Fruit fly (Drosophila melanogaster): ENCODE data around the gene CG11698.

Gene CG11698

dm6 chr3R:8290940-8291339, 21.0 kb upstream of the CG11698 start, which contains the start of gene CG31464:
Gene CG31464, plus strand, starts transcription at chr3R:8291240.
- no peak for TF ChIP-seq Ets98B (GFP tag; IDR thresholded peaks at IDR 0.05)

DNA sequence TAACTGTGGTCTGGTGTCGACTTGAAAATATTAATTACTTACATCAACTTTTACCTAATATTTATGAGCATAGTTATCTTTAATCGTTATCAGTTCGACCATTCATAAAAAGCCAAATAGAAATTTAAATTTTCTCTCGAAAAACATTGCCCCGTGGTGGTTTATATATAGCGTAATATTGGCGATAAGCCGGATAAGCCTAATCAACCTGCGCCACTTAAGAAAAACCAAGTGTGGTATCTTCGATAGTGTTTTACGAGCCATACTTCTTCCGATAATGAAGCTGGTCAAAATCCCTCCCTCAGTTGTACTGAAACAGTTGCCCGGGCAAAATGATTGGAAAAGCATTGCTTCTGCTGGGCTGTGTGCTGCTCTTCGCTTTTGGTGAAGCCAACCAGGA, 20.0 kb upstream of the CG11698 start, which contains the start of gene CG31463:
Gene CG31463, plus strand, starts transcription at position 302 of the 400 bp plus-strand sequence.
- no peak for TF ChIP-seq CG10348 (GFP tag; IDR thresholded peaks at IDR 0.05)
- TF ChIP-seq EcR (GFP tag; optimal IDR thresholded peaks at IDR 0.05): no peak
- no peak for TF ChIP-seq CG34367 (tag; optimal IDR thresholded peaks at IDR 0.05)
- TF ChIP-seq CG4496 (GFP tag; IDR thresholded peaks at IDR 0.05): no peak
- TF ChIP-seq CG15710 (tag; optimal IDR thresholded peaks at IDR 0.05): no peak
- TF ChIP-seq D1 (tag; optimal IDR thresholded peaks at IDR 0.05): no peak

dm6 chr3R:8300928-8301752, 10.8 kb upstream of the CG11698 start, which contains the start of the genes CG9626 and mRpL1:
Gene CG9626, minus strand, starts transcription at chr3R:8300978.
Gene mRpL1, plus strand, starts transcription at chr3R:8301440.
- TF ChIP-seq D1 (tag; optimal IDR thresholded peaks at IDR 0.05): no peak
- no peak for TF ChIP-seq Snoo (tag; optimal IDR thresholded peaks at IDR 0.05)
- no peak for TF ChIP-seq Ets98B (GFP tag; IDR thresholded peaks at IDR 0.05)
- no peak for TF ChIP-seq CG15710 (tag; optimal IDR thresholded peaks at IDR 0.05)
- no peak for TF ChIP-seq CG9948 (tag; optimal IDR thresholded peaks at IDR 0.05)
- peak; percentile 53; the same call in 2 of the 3 replicates for TF ChIP-seq CG4496 (GFP tag; IDR thresholded peaks at IDR 0.05)
- no peak for TF ChIP-seq fd96Ca (GFP tag; IDR thresholded peaks at IDR 0.05)

DNA sequence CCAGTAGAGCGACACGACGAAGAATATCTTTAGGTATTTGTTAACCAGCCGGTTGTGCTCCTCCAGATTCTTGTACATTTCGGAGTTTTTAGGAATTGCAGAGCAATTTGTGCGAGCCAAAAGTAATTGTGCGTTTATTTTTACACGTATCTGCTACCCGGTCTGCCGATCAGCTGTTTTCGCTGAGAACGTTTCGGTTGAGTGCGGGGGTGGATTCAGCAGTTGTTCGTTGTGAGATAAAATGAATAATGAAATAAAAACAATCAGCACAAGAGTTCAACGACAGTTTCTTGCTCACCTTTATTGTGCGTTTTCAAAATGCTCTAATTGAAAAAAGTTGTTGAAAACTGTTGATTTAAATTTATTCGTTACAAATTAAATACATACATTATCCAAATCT, 8.1 kb upstream of the CG11698 start, which contains the start of gene nac:
Gene nac, minus strand, starts transcription at position 176 of the 400 bp plus-strand sequence.
- TF ChIP-seq rn (GFP tag; IDR thresholded peaks at IDR 0.05): no peak
- no peak for TF ChIP-seq CG9948 (tag; optimal IDR thresholded peaks at IDR 0.05)
- TF ChIP-seq CG32121 (GFP tag; IDR thresholded peaks at IDR 0.05): peak; percentile 32; the same call in 1 of the 2 replicates
- TF ChIP-seq CG8159 (tag; optimal IDR thresholded peaks at IDR 0.05): no peak
- peak; percentile 7; the same call in 1 of the 2 replicates for TF ChIP-seq Ets98B (GFP tag; IDR thresholded peaks at IDR 0.05)
- no peak for TF ChIP-seq Pif1A (GFP tag; optimal IDR thresholded peaks at IDR 0.05)
- no peak for TF ChIP-seq CG17806 (tag; optimal IDR thresholded peaks at IDR 0.05)
- TF ChIP-seq D1 (tag; optimal IDR thresholded peaks at IDR 0.05): peak; percentile 37
- peak; percentile 25 for TF ChIP-seq EcR (GFP tag; optimal IDR thresholded peaks at IDR 0.05)
- no peak for TF ChIP-seq CG34367 (tag; optimal IDR thresholded peaks at IDR 0.05)

- TF ChIP-seq CG32121 (GFP tag; IDR thresholded peaks at IDR 0.05): 0 out of 2 replicates have a peak, but pooled peaks have one; percentile 11
- TF ChIP-seq Pif1A (GFP tag; optimal IDR thresholded peaks at IDR 0.05): no peak
- no peak for TF ChIP-seq CG4496 (GFP tag; IDR thresholded peaks at IDR 0.05)
- TF ChIP-seq Ets98B (GFP tag; IDR thresholded peaks at IDR 0.05): no peak
Measured at dm6 chr3R:8305110-8305509, 6.9 kb upstream of the CG11698 start, which contains the start of gene Sgt1. Gene Sgt1, minus strand, starts transcription at chr3R:8305274.

DNA sequence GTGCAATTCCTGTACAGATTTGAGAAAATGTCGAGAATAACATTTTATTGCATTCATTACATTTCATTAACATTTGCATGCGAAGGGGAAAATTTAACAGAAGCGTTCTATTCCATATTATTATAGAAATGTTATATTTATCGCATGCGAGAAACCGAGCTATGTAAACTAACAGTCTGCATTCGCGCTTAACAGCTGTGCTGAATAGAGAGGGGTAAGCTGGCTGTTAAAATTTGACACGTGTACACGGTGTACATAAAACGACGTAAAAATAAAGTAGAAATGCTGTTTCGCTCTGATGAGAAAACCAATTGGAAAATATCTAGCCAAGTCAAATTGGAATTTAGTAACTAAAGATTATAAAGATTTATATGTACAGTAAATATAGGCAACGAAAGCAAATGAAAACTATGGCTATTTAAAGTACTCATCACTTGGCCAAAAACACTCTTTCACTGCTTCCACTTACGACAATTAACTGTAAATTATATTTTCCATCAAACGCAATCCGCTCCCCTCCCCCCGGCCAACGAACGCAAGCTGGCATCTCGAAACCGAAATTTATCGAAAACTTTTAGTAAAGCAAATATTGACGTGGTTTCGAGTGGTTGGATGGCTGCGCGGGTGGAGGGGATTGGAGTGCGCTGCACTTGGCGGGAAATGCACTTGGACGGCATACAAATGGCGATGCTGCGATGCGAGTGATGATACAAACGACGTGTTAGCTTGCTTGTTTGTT, 5.6 kb upstream of the CG11698 start:
- TF ChIP-seq CG17806 (tag; optimal IDR thresholded peaks at IDR 0.05): no peak
- TF ChIP-seq D1 (tag; optimal IDR thresholded peaks at IDR 0.05): no peak
- TF ChIP-seq CG34367 (tag; optimal IDR thresholded peaks at IDR 0.05): no peak
- no peak for TF ChIP-seq Ets98B (GFP tag; IDR thresholded peaks at IDR 0.05)
- TF ChIP-seq Pif1B (GFP tag; optimal IDR thresholded peaks at IDR 0.05): no peak

dm6 chr3R:8306927-8307261, 5.1 kb upstream of the CG11698 start:
- TF ChIP-seq Snoo (tag; optimal IDR thresholded peaks at IDR 0.05) (no peak), Ets98B (GFP tag; IDR thresholded peaks at IDR 0.05) (no peak), CG32121 (GFP tag; IDR thresholded peaks at IDR 0.05) (no peak), CG4496 (GFP tag; IDR thresholded peaks at IDR 0.05) (no peak), CG8159 (tag; optimal IDR thresholded peaks at IDR 0.05) (no peak), CG14655 (GFP tag; optimal IDR thresholded peaks at IDR 0.05) (no peak), Pif1A (GFP tag; optimal IDR thresholded peaks at IDR 0.05) (no peak), CG9948 (tag; optimal IDR thresholded peaks at IDR 0.05) (no peak), CG12605 (GFP tag; IDR thresholded peaks at IDR 0.05) (no peak), Pif1B (GFP tag; optimal IDR thresholded peaks at IDR 0.05) (no peak), CG15710 (tag; optimal IDR thresholded peaks at IDR 0.05) (no peak), CG8301 (tag; optimal IDR thresholded peaks at IDR 0.05) (no peak), CG17806 (tag; optimal IDR thresholded peaks at IDR 0.05) (no peak), fd96Ca (GFP tag; IDR thresholded peaks at IDR 0.05) (no peak), rn (GFP tag; IDR thresholded peaks at IDR 0.05) (no peak), D1 (tag; optimal IDR thresholded peaks at IDR 0.05) (no peak), CG13204 (GFP tag; optimal IDR thresholded peaks at IDR 0.05) (no peak), gl (tag; optimal IDR thresholded peaks at IDR 0.05) (no peak), CG10348 (GFP tag; IDR thresholded peaks at IDR 0.05) (no peak)
